Worm (Caenorhabditis elegans): ENCODE results near the gene R11G1.1.

DNA sequence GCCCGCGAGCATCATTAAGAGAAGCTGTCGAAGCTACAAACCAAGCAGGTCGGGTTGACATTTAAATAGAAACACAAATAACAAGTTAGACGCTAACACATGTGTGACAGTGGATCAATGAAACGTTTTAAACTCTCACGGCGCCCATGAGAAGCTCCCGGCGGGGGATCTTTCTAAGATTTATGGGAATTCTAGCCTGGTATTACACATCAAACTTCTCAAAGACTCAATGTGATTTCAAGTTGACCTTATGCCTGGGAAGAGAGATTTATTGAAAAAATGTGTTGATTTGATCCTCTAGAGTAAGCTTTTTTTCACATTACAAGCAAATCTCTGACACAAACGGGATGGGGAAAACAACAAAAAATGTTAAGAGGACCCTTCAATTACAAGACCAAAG lies 50.5 kb downstream of the R11G1.1 start:
- TF ChIP-seq ces-1 (GFP tag; optimal IDR thresholded peaks at IDR 0.05) = no peak
- no peak for TF ChIP-seq elt-3 (tag; optimal IDR thresholded peaks at IDR 0.05)
- no peak for TF ChIP-seq snpc-4 (tag; optimal IDR thresholded peaks at IDR 0.05)
- no peak for TF ChIP-seq sem-2 (GFP tag; optimal IDR thresholded peaks at IDR 0.05)
- TF ChIP-seq nhr-76 (tag; optimal IDR thresholded peaks at IDR 0.05) = no peak
- TF ChIP-seq unc-62 (GFP tag; optimal IDR thresholded peaks at IDR 0.05) = no peak
- TF ChIP-seq nhr-12 (tag; optimal IDR thresholded peaks at IDR 0.05) = no peak
